Worm (Caenorhabditis elegans): ENCODE data around the gene cnc-11.

- TF ChIP-seq tbp1 (GFP tag; optimal IDR thresholded peaks at IDR 0.05), result no peak
- no peak for TF ChIP-seq ztf-25 (GFP tag; IDR thresholded peaks at IDR 0.05)
- no peak for TF ChIP-seq Y95B8A.8 (GFP tag; IDR thresholded peaks at IDR 0.05)
- TF ChIP-seq nhr-90 (tag; optimal IDR thresholded peaks at IDR 0.05), result no peak
- no peak for TF ChIP-seq egl-44 (GFP tag; IDR thresholded peaks at IDR 0.05)
- TF ChIP-seq lsy-27 (tag; optimal IDR thresholded peaks at IDR 0.05; ENCODE audit: borderline replicate concordance, insufficient read depth), result no peak
- TF ChIP-seq die-1 (tag; optimal IDR thresholded peaks at IDR 0.05), result no peak
- no peak for TF ChIP-seq dpff-1 (tag; optimal IDR thresholded peaks at IDR 0.05)
- TF ChIP-seq lin-40 (tag; optimal IDR thresholded peaks at IDR 0.05), result no peak
- no peak for TF ChIP-seq sptf-2 (GFP tag; optimal IDR thresholded peaks at IDR 0.05)
- no peak for TF ChIP-seq F33H1.4 (GFP tag; IDR thresholded peaks at IDR 0.05)
- TF ChIP-seq ztf-3 (GFP tag; optimal IDR thresholded peaks at IDR 0.05), result no peak
Measured at ce11 chrV:1487262-1487661, 45.1 kb downstream of the cnc-11 start.
